Fruit fly (Drosophila melanogaster) whole organism, embryonic: ENCODE results near the gene yellow-e.
A peak's percentile ranks its signal among the peaks of the same experiment; 100 is the strongest.

ENCODE experiments used
- Abd-B ChIP-seq: fragments of 200-800 bp; sonication (Bioruptor generic); optimal IDR thresholded peaks from 2 replicates; lab custom pipeline; 2018; ENCODE audit warnings: missing biosample characterization, mild to moderate bottlenecking, missing genetic modification characterization, moderate library complexity
- Atf6 ChIP-seq: fragments of 200-800 bp; sonication (Bioruptor generic); IDR thresholded peaks from 2 replicates; pipeline ENCODE4 v1.3.6; 2022; ENCODE audit warnings: missing biosample characterization, missing genetic modification characterization
- B-H2 ChIP-seq: fragments of 200-800 bp; sonication (Bioruptor generic); optimal IDR thresholded peaks from 2 replicates; lab custom pipeline; 2018; ENCODE audit warnings: missing biosample characterization, mild to moderate bottlenecking, missing genetic modification characterization
- CG10959 ChIP-seq: fragments of 200-800 bp; sonication (Bioruptor generic); IDR thresholded peaks from 2 replicates; pipeline ENCODE4 v1.3.6; 2022; ENCODE audit warnings: missing biosample characterization, missing genetic modification characterization
- CG11398 ChIP-seq: fragments of 200-800 bp; sonication (Bioruptor generic); optimal IDR thresholded peaks from 2 replicates; lab custom pipeline; 2016; ENCODE audit warnings: missing biosample characterization, missing genetic modification characterization
- CG11456 ChIP-seq: fragments of 200-800 bp; sonication (Bioruptor generic); IDR thresholded peaks from 3 replicates; pipeline ENCODE4 v1.3.6; 2022; ENCODE audit warnings: missing biosample characterization, missing genetic modification characterization
- CG14667 ChIP-seq: fragments of 200-800 bp; sonication (Bioruptor generic); IDR thresholded peaks from 2 replicates; pipeline ENCODE4 v1.3.6; 2022; ENCODE audit warnings: missing biosample characterization, missing genetic modification characterization
- CG16863 ChIP-seq: fragments of 200-800 bp; sonication (Bioruptor generic); optimal IDR thresholded peaks from 3 replicates; lab custom pipeline; 2016; ENCODE audit warnings: missing biosample characterization, missing genetic modification characterization
- CG17186 ChIP-seq: fragments of 200-800 bp; sonication (Bioruptor generic); optimal IDR thresholded peaks from 3 replicates; lab custom pipeline; 2017; ENCODE audit warnings: missing biosample characterization, missing genetic modification reagents, missing genetic modification characterization
- CG17361 ChIP-seq: fragments of 200-800 bp; sonication (Bioruptor generic); IDR thresholded peaks from 3 replicates; pipeline ENCODE4 v1.3.6; 2022; ENCODE audit warnings: missing biosample characterization, missing genetic modification characterization
- CG17802 ChIP-seq: fragments of 200-800 bp; sonication (Bioruptor generic); optimal IDR thresholded peaks from 2 replicates; lab custom pipeline; 2018; ENCODE audit warnings: missing biosample characterization, mild to moderate bottlenecking, missing genetic modification characterization, moderate library complexity
- CG17829 ChIP-seq: fragments of 200-800 bp; optimal IDR thresholded peaks from 2 replicates; lab custom pipeline; 2019; ENCODE audit warnings: missing biosample characterization, mild to moderate bottlenecking, missing genetic modification characterization, moderate library complexity
- CG2875 ChIP-seq: fragments of 200-800 bp; sonication (Bioruptor generic); optimal IDR thresholded peaks from 2 replicates; lab custom pipeline; 2017; ENCODE audit warnings: missing biosample characterization, mild to moderate bottlenecking, missing genetic modification characterization, missing genetic modification reagents
- CG3407 ChIP-seq: fragments of 200-800 bp; sonication (Bioruptor generic); optimal IDR thresholded peaks from 2 replicates; lab custom pipeline; 2018; ENCODE audit warnings: missing biosample characterization, mild to moderate bottlenecking, missing genetic modification characterization
- CG4820 ChIP-seq: fragments of 200-800 bp; sonication (Bioruptor generic); optimal IDR thresholded peaks from 3 replicates; lab custom pipeline; 2016; ENCODE audit warnings: missing biosample characterization, missing genetic modification characterization
- CG5180 ChIP-seq: fragments of 200-800 bp; sonication (Bioruptor generic); optimal IDR thresholded peaks from 3 replicates; lab custom pipeline; 2017; ENCODE audit warnings: missing biosample characterization, missing genetic modification characterization, mild to moderate bottlenecking, moderate library complexity, missing genetic modification reagents
- CG6689 ChIP-seq: fragments of 200-800 bp; sonication (Bioruptor generic); IDR thresholded peaks from 2 replicates; pipeline ENCODE4 v1.3.6; 2022; ENCODE audit warnings: missing biosample characterization, missing genetic modification characterization
- CG7556 ChIP-seq: fragments of 200-800 bp; sonication (Bioruptor generic); optimal IDR thresholded peaks from 2 replicates; lab custom pipeline; 2017; ENCODE audit warnings: missing biosample characterization, mild to moderate bottlenecking, missing genetic modification characterization
- CG7786 ChIP-seq: fragments of 200-800 bp; sonication (Bioruptor generic); optimal IDR thresholded peaks from 2 replicates; lab custom pipeline; 2016; ENCODE audit warnings: missing biosample characterization, missing genetic modification characterization
- CG8281 ChIP-seq: fragments of 200-800 bp; sonication (Bioruptor generic); optimal IDR thresholded peaks from 2 replicates; lab custom pipeline; 2018; ENCODE audit warnings: missing biosample characterization, mild to moderate bottlenecking, missing genetic modification characterization, moderate library complexity
- CG9215 ChIP-seq: fragments of 200-800 bp; sonication (Bioruptor generic); IDR thresholded peaks from 2 replicates; pipeline ENCODE4 v1.3.6; 2022; ENCODE audit warnings: missing biosample characterization, missing genetic modification characterization
- CHES-1-like ChIP-seq: fragments of 200-800 bp; sonication (Bioruptor generic); optimal IDR thresholded peaks from 2 replicates; lab custom pipeline; 2016; ENCODE audit warnings: missing biosample characterization, missing genetic modification characterization
- D ChIP-seq, 2 experiments: fragments of 200-800 bp in 1 of 2; fragments of >200 bp in 1 of 2; sonication (Bioruptor generic) in 1 of 2; optimal IDR thresholded peaks; 2 replicates in 1 of 2; 3 replicates in 1 of 2; lab custom pipeline; 2017; ENCODE audit warnings: mild to moderate bottlenecking in 1 of 2, missing biosample characterization in 1 of 2, missing genetic modification characterization in 1 of 2, missing genetic modification reagents in 1 of 2
- Dll ChIP-seq: fragments of 200-800 bp; sonication (Bioruptor generic); IDR thresholded peaks from 4 replicates; pipeline ENCODE4 v1.3.6; 2022; ENCODE audit warnings: missing biosample characterization, missing genetic modification characterization; ENCODE audit not compliant: partially characterized antibody
- Dref ChIP-seq: fragments of 200-800 bp; sonication (Bioruptor generic); IDR thresholded peaks from 2 replicates; pipeline ENCODE4 v1.3.6; 2022; ENCODE audit warnings: missing biosample characterization, missing genetic modification characterization
- Eip74EF ChIP-seq, 2 experiments: fragments of 200-800 bp in 1 of 2; fragments of >200 bp in 1 of 2; sonication (Bioruptor generic) in 1 of 2; optimal IDR thresholded peaks; 2 replicates each; lab custom pipeline; 2017 to 2019; ENCODE audit warnings: missing biosample characterization in 2 of 2, missing genetic modification characterization in 2 of 2, mild to moderate bottlenecking in 1 of 2, moderate library complexity in 1 of 2
- Ets65A ChIP-seq: fragments of 200-800 bp; sonication (Bioruptor generic); peaks from one replicate; lab custom pipeline; 2016; ENCODE audit warnings: missing biosample characterization, missing genetic modification characterization
- HLH54F ChIP-seq: fragments of 200-800 bp; sonication (Bioruptor generic); optimal IDR thresholded peaks from 3 replicates; lab custom pipeline; 2016; ENCODE audit warnings: missing biosample characterization, missing genetic modification characterization
- HmgZ ChIP-seq: fragments of 200-800 bp; sonication (Bioruptor generic); optimal IDR thresholded peaks from 2 replicates; lab custom pipeline; 2018; ENCODE audit warnings: missing biosample characterization, mild to moderate bottlenecking, missing genetic modification characterization
- Hsf ChIP-seq: fragments of 200-800 bp; sonication (Bioruptor generic); optimal IDR thresholded peaks from 3 replicates; lab custom pipeline; 2016; ENCODE audit warnings: missing biosample characterization, missing genetic modification characterization
- Sox100B ChIP-seq: fragments of 200-800 bp; sonication (Bioruptor generic); optimal IDR thresholded peaks from 3 replicates; lab custom pipeline; 2018; ENCODE audit warnings: missing biosample characterization, mild to moderate bottlenecking, missing genetic modification characterization
- Sox102F ChIP-seq: fragments of 200-800 bp; sonication (Bioruptor generic); optimal IDR thresholded peaks from 2 replicates; lab custom pipeline; 2018; ENCODE audit warnings: missing biosample characterization, mild to moderate bottlenecking, missing genetic modification characterization, moderate library complexity
- ase ChIP-seq: fragments of 200-800 bp; sonication (Bioruptor generic); IDR thresholded peaks from 3 replicates; pipeline ENCODE4 v1.3.6; 2022; ENCODE audit warnings: missing biosample characterization, missing genetic modification characterization
- croc ChIP-seq: fragments of 200-800 bp; sonication (Bioruptor generic); conservative IDR thresholded peaks from 3 replicates; pipeline ENCODE4 v1.3.6; 2022; ENCODE audit warnings: missing biosample characterization, missing genetic modification characterization
- dati ChIP-seq: fragments of 200-800 bp; sonication (Bioruptor generic); IDR thresholded peaks from 2 replicates; pipeline ENCODE4 v1.3.6; 2022; ENCODE audit warnings: missing biosample characterization, missing genetic modification characterization
- dysf ChIP-seq: fragments of 200-800 bp; sonication (Bioruptor generic); IDR thresholded peaks from 3 replicates; pipeline ENCODE4 v1.3.6; 2022; ENCODE audit warnings: missing biosample characterization, missing genetic modification characterization
- en ChIP-seq: fragments of 200-800 bp; sonication (Bioruptor generic); optimal IDR thresholded peaks from 2 replicates; lab custom pipeline; 2016; ENCODE audit warnings: missing biosample characterization, missing genetic modification characterization
- eve ChIP-seq, 2 experiments: fragments of >200 bp; optimal IDR thresholded peaks; 2 replicates each; lab custom pipeline; 2017; ENCODE audit warnings: missing biosample characterization in 2 of 2, missing genetic modification characterization in 2 of 2
- gce ChIP-seq: fragments of 200-800 bp; sonication (Bioruptor generic); IDR thresholded peaks from 3 replicates; pipeline ENCODE4 v1.3.6; 2022; ENCODE audit warnings: missing biosample characterization, missing genetic modification characterization
- grn ChIP-seq: fragments of 200-800 bp; sonication (Bioruptor generic); optimal IDR thresholded peaks from 3 replicates; lab custom pipeline; 2017; ENCODE audit warnings: missing biosample characterization, missing genetic modification characterization
- gsb-n ChIP-seq: fragments of 200-800 bp; sonication (Bioruptor generic); optimal IDR thresholded peaks from 3 replicates; lab custom pipeline; 2018; ENCODE audit warnings: missing biosample characterization, mild to moderate bottlenecking, missing genetic modification characterization
- her ChIP-seq: fragments of 200-800 bp; sonication (Bioruptor generic); optimal IDR thresholded peaks from 2 replicates; lab custom pipeline; 2016; ENCODE audit warnings: missing biosample characterization, missing genetic modification characterization
- kni ChIP-seq: fragments of 200-800 bp; sonication (Bioruptor generic); optimal IDR thresholded peaks from 3 replicates; lab custom pipeline; 2017; ENCODE audit warnings: mild to moderate bottlenecking, missing biosample characterization, missing genetic modification reagents, missing genetic modification characterization
- lilli ChIP-seq: fragments of 200-800 bp; sonication (Bioruptor generic); optimal IDR thresholded peaks from 3 replicates; lab custom pipeline; 2016; ENCODE audit warnings: missing biosample characterization, missing genetic modification characterization
- lmd ChIP-seq: fragments of 200-800 bp; sonication (Bioruptor generic); IDR thresholded peaks from 2 replicates; pipeline ENCODE4 v1.3.6; 2022; ENCODE audit warnings: missing biosample characterization, missing genetic modification characterization
- org-1 ChIP-seq: fragments of 200-800 bp; sonication (Bioruptor generic); optimal IDR thresholded peaks from 2 replicates; lab custom pipeline; 2017; ENCODE audit warnings: missing biosample characterization, missing genetic modification characterization
- pita ChIP-seq: fragments of 200-800 bp; sonication (Bioruptor generic); optimal IDR thresholded peaks from 2 replicates; lab custom pipeline; 2017; ENCODE audit warnings: missing biosample characterization, mild to moderate bottlenecking, missing genetic modification characterization
- sens ChIP-seq: fragments of 200-800 bp; sonication (Bioruptor generic); peaks from one replicate; lab custom pipeline; 2016; ENCODE audit warnings: missing biosample characterization, missing genetic modification characterization
- tgo ChIP-seq: fragments of 200-800 bp; sonication (Bioruptor generic); IDR thresholded peaks from 3 replicates; pipeline ENCODE4 v1.3.6; 2022; ENCODE audit warnings: missing biosample characterization, missing genetic modification characterization
- tup ChIP-seq: fragments of 200-800 bp; sonication (Bioruptor generic); optimal IDR thresholded peaks from 2 replicates; lab custom pipeline; 2016; ENCODE audit warnings: missing biosample characterization, mild to moderate bottlenecking, missing genetic modification characterization, moderate library complexity
- wor ChIP-seq: fragments of 200-800 bp; sonication (Bioruptor generic); IDR thresholded peaks from 2 replicates; pipeline ENCODE4 v1.3.6; 2022; ENCODE audit warnings: missing biosample characterization, missing genetic modification characterization

The yellow-e gene

DNA sequence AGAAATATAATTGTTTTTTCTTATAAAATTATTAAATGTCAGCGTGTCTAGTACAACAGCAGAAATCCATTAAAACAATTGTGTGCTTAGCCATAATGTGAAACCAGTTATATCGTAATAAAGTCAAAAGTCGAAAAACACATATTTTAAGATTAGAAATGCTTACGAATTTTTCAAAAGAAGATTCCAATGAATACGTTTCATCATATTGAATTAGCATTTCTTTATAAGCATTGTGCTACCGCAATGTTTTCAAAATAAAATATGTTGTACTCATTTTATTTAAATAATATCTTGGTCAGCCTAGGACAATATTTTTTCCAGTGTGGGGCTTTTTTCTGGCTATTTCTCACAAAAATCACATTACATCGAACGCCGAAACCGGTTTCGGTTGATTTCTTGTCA lies 37.8 kb upstream of the yellow-e start (continued):
- TF ChIP-seq CG4820 (GFP tag; lab: Kevin White, UChicago) = peak; percentile 74
- TF ChIP-seq gce (GFP tag; lab: Robert Waterston, UW) = 0 out of 3 replicates have a peak, but pooled peaks have one; percentile 12
- TF ChIP-seq wor (GFP tag; lab: Robert Waterston, UW) = no peak
- TF ChIP-seq CG7786 (GFP tag; lab: Kevin White, UChicago) = peak; percentile 36
- peak; percentile 87 for TF ChIP-seq Sox100B
- TF ChIP-seq CG9215 (GFP tag; lab: Robert Waterston, UW) = peak; percentile 75
- TF ChIP-seq CG10959 (GFP tag; lab: Robert Waterston, UW) = no peak
- TF ChIP-seq tgo (GFP tag; lab: Robert Waterston, UW) = no peak; the same call in 1 of the 3 replicates
- no peak for TF ChIP-seq tup (GFP tag; lab: Kevin White, UChicago)
- TF ChIP-seq CG11456 = 0 out of 3 replicates have a peak, but pooled peaks have one; percentile 48
- TF ChIP-seq org-1 = peak; percentile 77
- TF ChIP-seq gsb-n (tag; lab: Kevin White, UChicago) = peak; percentile 68
- TF ChIP-seq Ets65A (GFP tag; lab: Kevin White, UChicago) = peak; percentile 86
- no peak for TF ChIP-seq CG17186 (GFP tag; lab: Kevin White, UChicago)
- no peak for TF ChIP-seq D (optimal IDR thresholded peaks at IDR 0.05; lab: Kevin White, UChicago)
- peak; percentile 77 for TF ChIP-seq D (GFP tag; optimal IDR thresholded peaks at IDR 0.05; lab: Kevin White, UChicago)
- no peak for TF ChIP-seq grn
- TF ChIP-seq lilli (GFP tag; lab: Kevin White, UChicago) = peak; percentile 85
- TF ChIP-seq dysf = peak; percentile 78; the same call in 2 of the 3 replicates
- peak; percentile 37 for TF ChIP-seq CG16863 (GFP tag; lab: Kevin White, UChicago)
- TF ChIP-seq HLH54F = peak; percentile 59
- no peak for TF ChIP-seq ase (GFP tag; lab: Robert Waterston, UW)
- TF ChIP-seq en (GFP tag; lab: Kevin White, UChicago) = peak; percentile 43
- peak; percentile 78 for TF ChIP-seq lmd
- no peak for TF ChIP-seq Dref
- peak; percentile 76 for TF ChIP-seq Abd-B
- peak; percentile 94 for TF ChIP-seq sens
- no peak for TF ChIP-seq B-H2 (GFP tag; lab: Kevin White, UChicago)
- TF ChIP-seq HmgZ (tag; lab: Kevin White, UChicago) = peak; percentile 43
- peak; percentile 14 for TF ChIP-seq CG17802 (tag; lab: Kevin White, UChicago)
- TF ChIP-seq CG17361 (GFP tag; lab: Robert Waterston, UW) = peak; percentile 96
- TF ChIP-seq eve (GFP tag; optimal IDR thresholded peaks at IDR 0.05; lab: Kevin White, UChicago) = peak in 1 of 2 experiments; percentile 92
- no peak for TF ChIP-seq her (GFP tag; lab: Kevin White, UChicago)
- TF ChIP-seq CG17829 (tag; lab: Kevin White, UChicago) = peak; percentile 83
- peak; percentile 68 for TF ChIP-seq CG2875 (GFP tag; lab: Kevin White, UChicago)
- TF ChIP-seq Hsf (GFP tag; lab: Kevin White, UChicago) = peak; percentile 74
- TF ChIP-seq CG14667 (GFP tag; lab: Robert Waterston, UW) = peak; percentile 48; the same call in 1 of the 2 replicates
- TF ChIP-seq croc (GFP tag; lab: Robert Waterston, UW) = peak; percentile 58; the same call in 2 of the 3 replicates
- TF ChIP-seq kni (GFP tag; lab: Kevin White, UChicago) = no peak
- no peak for TF ChIP-seq pita (GFP tag; lab: Kevin White, UChicago)
- peak; percentile 70 for TF ChIP-seq Atf6 (GFP tag; lab: Robert Waterston, UW)
- TF ChIP-seq CG11398 (GFP tag; lab: Kevin White, UChicago) = no peak
- peak; percentile 61 for TF ChIP-seq CG8281 (tag; lab: Kevin White, UChicago)
- no peak for TF ChIP-seq dati (GFP tag; lab: Robert Waterston, UW)
- TF ChIP-seq CG3407 (GFP tag; lab: Kevin White, UChicago) = peak; percentile 58
- peak; percentile 85 for TF ChIP-seq Sox102F (GFP tag; lab: Kevin White, UChicago)
- TF ChIP-seq CG7556 (GFP tag; lab: Kevin White, UChicago) = peak; percentile 88
- peak; percentile 67 for TF ChIP-seq CG6689 (GFP tag; lab: Robert Waterston, UW)
- TF ChIP-seq CHES-1-like (GFP tag; lab: Kevin White, UChicago) = peak; percentile 43
- TF ChIP-seq CG5180 (GFP tag; lab: Kevin White, UChicago) = peak; percentile 46
- peak in 1 of 2 experiments; percentile 73 for TF ChIP-seq Eip74EF (GFP tag; optimal IDR thresholded peaks at IDR 0.05; lab: Kevin White, UChicago)
- no peak for TF ChIP-seq Dll
